Fruit fly (Drosophila melanogaster) whole organism, embryonic: ENCODE data around the gene cbt.

Experiments used
- BEAF-32 ChIP-seq: fragments of 200-800 bp; sonication (Bioruptor generic); optimal IDR thresholded peaks from 3 replicates; lab custom pipeline; 2017; ENCODE audit warnings: missing biosample characterization, missing genetic modification characterization, mild to moderate bottlenecking, moderate library complexity, missing genetic modification reagents
- Bteb2 ChIP-seq: fragments of 200-800 bp; sonication (Bioruptor generic); optimal IDR thresholded peaks from 2 replicates; lab custom pipeline; 2016; ENCODE audit warnings: missing biosample characterization, missing genetic modification characterization
- C15 ChIP-seq: fragments of 200-800 bp; sonication (Bioruptor generic); IDR thresholded peaks from 3 replicates; pipeline ENCODE4 v1.3.6; 2022; ENCODE audit warnings: missing biosample characterization, missing genetic modification characterization
- CG10959 ChIP-seq: fragments of 200-800 bp; sonication (Bioruptor generic); IDR thresholded peaks from 2 replicates; pipeline ENCODE4 v1.3.6; 2022; ENCODE audit warnings: missing biosample characterization, missing genetic modification characterization
- CG13624 ChIP-seq: fragments of 200-800 bp; sonication (Bioruptor generic); optimal IDR thresholded peaks from 2 replicates; lab custom pipeline; 2016; ENCODE audit warnings: missing biosample characterization, missing genetic modification characterization
- CG13894 ChIP-seq: fragments of 200-800 bp; sonication (Bioruptor generic); optimal IDR thresholded peaks from 3 replicates; lab custom pipeline; 2018; ENCODE audit warnings: missing biosample characterization, mild to moderate bottlenecking, missing genetic modification characterization, moderate library complexity
- CG14667 ChIP-seq: fragments of 200-800 bp; sonication (Bioruptor generic); IDR thresholded peaks from 2 replicates; pipeline ENCODE4 v1.3.6; 2022; ENCODE audit warnings: missing biosample characterization, missing genetic modification characterization
- CG14710 ChIP-seq: fragments of 200-800 bp; sonication (Bioruptor generic); optimal IDR thresholded peaks from 3 replicates; lab custom pipeline; 2019; ENCODE audit warnings: missing biosample characterization, mild to moderate bottlenecking, missing genetic modification characterization, moderate library complexity
- CG15696 ChIP-seq: fragments of 200-800 bp; sonication (Bioruptor generic); optimal IDR thresholded peaks from 2 replicates; lab custom pipeline; 2019; ENCODE audit warnings: missing biosample characterization, mild to moderate bottlenecking, missing genetic modification characterization, moderate library complexity
- CG1602 ChIP-seq: fragments of 200-800 bp; sonication (Bioruptor generic); optimal IDR thresholded peaks from 3 replicates; lab custom pipeline; 2016; ENCODE audit warnings: missing biosample characterization, missing genetic modification characterization
- CG1647 ChIP-seq: fragments of 200-800 bp; sonication (Bioruptor generic); optimal IDR thresholded peaks from 3 replicates; lab custom pipeline; 2016; ENCODE audit warnings: missing biosample characterization, missing genetic modification characterization
- CG17186 ChIP-seq: fragments of 200-800 bp; sonication (Bioruptor generic); optimal IDR thresholded peaks from 3 replicates; lab custom pipeline; 2017; ENCODE audit warnings: missing biosample characterization, missing genetic modification reagents, missing genetic modification characterization
- CG17568 ChIP-seq: fragments of 200-800 bp; sonication (Bioruptor generic); optimal IDR thresholded peaks from 2 replicates; lab custom pipeline; 2018; ENCODE audit warnings: missing biosample characterization, mild to moderate bottlenecking, missing genetic modification characterization, moderate library complexity
- CG18599 ChIP-seq: fragments of 200-800 bp; sonication (Bioruptor generic); optimal IDR thresholded peaks from 3 replicates; lab custom pipeline; 2017; ENCODE audit warnings: missing biosample characterization, missing genetic modification characterization, mild to moderate bottlenecking, moderate library complexity, missing genetic modification reagents
- CG2889 ChIP-seq: fragments of 200-800 bp; sonication (Bioruptor generic); IDR thresholded peaks from 3 replicates; pipeline ENCODE4 v1.3.6; 2022; ENCODE audit warnings: missing biosample characterization, missing genetic modification characterization
- CG30020 ChIP-seq: fragments of 200-800 bp; optimal IDR thresholded peaks from 2 replicates; lab custom pipeline; 2019; ENCODE audit warnings: missing biosample characterization, mild to moderate bottlenecking, missing genetic modification characterization, moderate library complexity
- CG31365 ChIP-seq: fragments of 200-800 bp; sonication (Bioruptor generic); optimal IDR thresholded peaks from 2 replicates; lab custom pipeline; 2018; ENCODE audit warnings: missing biosample characterization, mild to moderate bottlenecking, missing genetic modification characterization
- CG32772 ChIP-seq: fragments of 200-800 bp; sonication (Bioruptor generic); IDR thresholded peaks from 2 replicates; pipeline ENCODE4 v1.3.6; 2022; ENCODE audit warnings: missing biosample characterization, missing genetic modification characterization
- CG42726 ChIP-seq: fragments of 200-800 bp; sonication (Bioruptor generic); IDR thresholded peaks from 2 replicates; pipeline ENCODE4 v1.3.6; 2022; ENCODE audit warnings: missing biosample characterization, missing genetic modification characterization; ENCODE audit not compliant: partially characterized antibody
- CG7928 ChIP-seq: fragments of 200-800 bp; sonication (Bioruptor generic); optimal IDR thresholded peaks from 2 replicates; lab custom pipeline; 2017; ENCODE audit warnings: missing biosample characterization, mild to moderate bottlenecking, missing genetic modification characterization
- CG7987 ChIP-seq: fragments of 200-800 bp; sonication (Bioruptor generic); optimal IDR thresholded peaks from 2 replicates; lab custom pipeline; 2018; ENCODE audit warnings: missing biosample characterization, mild to moderate bottlenecking, missing genetic modification characterization, moderate library complexity
- CG8765 ChIP-seq: fragments of 200-800 bp; sonication (Bioruptor generic); IDR thresholded peaks from 2 replicates; pipeline ENCODE4 v1.3.6; 2022; ENCODE audit warnings: missing biosample characterization, missing genetic modification characterization
- CG9215 ChIP-seq: fragments of 200-800 bp; sonication (Bioruptor generic); IDR thresholded peaks from 2 replicates; pipeline ENCODE4 v1.3.6; 2022; ENCODE audit warnings: missing biosample characterization, missing genetic modification characterization
- CTCF ChIP-seq: fragments of 200-800 bp; sonication (Bioruptor generic); optimal IDR thresholded peaks from 2 replicates; lab custom pipeline; 2017; ENCODE audit warnings: missing biosample characterization, mild to moderate bottlenecking, missing genetic modification characterization, moderate library complexity
- D19A ChIP-seq: fragments of 200-800 bp; optimal IDR thresholded peaks from 3 replicates; lab custom pipeline; 2019; ENCODE audit warnings: missing biosample characterization, mild to moderate bottlenecking, missing genetic modification characterization, moderate library complexity
- Dbx ChIP-seq: fragments of 200-800 bp; sonication (Bioruptor generic); IDR thresholded peaks from 3 replicates; pipeline ENCODE4 v1.3.6; 2022; ENCODE audit warnings: missing biosample characterization, missing genetic modification characterization
- Deaf1 ChIP-seq: fragments of 200-800 bp; optimal IDR thresholded peaks from 3 replicates; lab custom pipeline; 2019; ENCODE audit warnings: missing biosample characterization, mild to moderate bottlenecking, missing genetic modification characterization, moderate library complexity
- ERR ChIP-seq: fragments of 200-800 bp; sonication (Bioruptor generic); optimal IDR thresholded peaks from 2 replicates; lab custom pipeline; 2016; ENCODE audit warnings: missing biosample characterization, missing genetic modification characterization
- HmgD ChIP-seq: fragments of 200-800 bp; sonication (Bioruptor generic); optimal IDR thresholded peaks from 3 replicates; lab custom pipeline; 2016; ENCODE audit warnings: missing biosample characterization, missing genetic modification characterization
- Hr39 ChIP-seq: fragments of >200 bp; optimal IDR thresholded peaks from 2 replicates; lab custom pipeline; 2017
- Hr78 ChIP-seq, 2 experiments: fragments of 200-800 bp in 1 of 2; fragments of >200 bp in 1 of 2; sonication (Bioruptor generic) in 1 of 2; optimal IDR thresholded peaks; 2 replicates each; lab custom pipeline; 2017 to 2019; ENCODE audit warnings: missing biosample characterization in 2 of 2, missing genetic modification characterization in 2 of 2, mild to moderate bottlenecking in 1 of 2, moderate library complexity in 1 of 2
- Meics ChIP-seq: fragments of 200-800 bp; sonication (Bioruptor generic); optimal IDR thresholded peaks from 2 replicates; lab custom pipeline; 2017; ENCODE audit warnings: missing biosample characterization, mild to moderate bottlenecking, missing genetic modification characterization
- Sry-β ChIP-seq: fragments of 200-800 bp; sonication (Bioruptor generic); optimal IDR thresholded peaks from 2 replicates; lab custom pipeline; 2018; ENCODE audit warnings: missing biosample characterization, mild to moderate bottlenecking, missing genetic modification characterization, moderate library complexity
- Stat92E ChIP-seq, 3 experiments: fragments of >200 bp in 2 of 3; fragments of 200-800 bp in 1 of 3; sonication (Bioruptor generic) in 1 of 3; optimal IDR thresholded peaks; 2 replicates each; lab custom pipeline; 2017 to 2019; ENCODE audit warnings: missing biosample characterization in 3 of 3, missing genetic modification characterization in 3 of 3, mild to moderate bottlenecking in 1 of 3, moderate library complexity in 1 of 3
- Trl ChIP-seq, 3 experiments: fragments of >200 bp in 2 of 3; fragments of 200-800 bp in 1 of 3; sonication (Bioruptor generic) in 1 of 3; optimal IDR thresholded peaks; 2 replicates in 1 of 3; 3 replicates in 2 of 3; lab custom pipeline; 2016 to 2017; ENCODE audit warnings: missing biosample characterization in 1 of 3, missing genetic modification characterization in 1 of 3
- az2 ChIP-seq: fragments of 200-800 bp; sonication (Bioruptor generic); optimal IDR thresholded peaks from 3 replicates; lab custom pipeline; 2016; ENCODE audit warnings: missing biosample characterization, missing genetic modification characterization
- cwo ChIP-seq: fragments of 200-800 bp; sonication (Bioruptor generic); optimal IDR thresholded peaks from 3 replicates; lab custom pipeline; 2017; ENCODE audit warnings: missing biosample characterization, missing genetic modification characterization, mild to moderate bottlenecking, moderate library complexity, missing genetic modification reagents
- dati ChIP-seq: fragments of 200-800 bp; sonication (Bioruptor generic); IDR thresholded peaks from 2 replicates; pipeline ENCODE4 v1.3.6; 2022; ENCODE audit warnings: missing biosample characterization, missing genetic modification characterization
- dimm ChIP-seq: fragments of 200-800 bp; sonication (Bioruptor generic); IDR thresholded peaks from 2 replicates; pipeline ENCODE4 v1.3.6; 2022; ENCODE audit warnings: missing biosample characterization, missing genetic modification characterization
- ems ChIP-seq: fragments of 200-800 bp; sonication (Bioruptor generic); optimal IDR thresholded peaks from 3 replicates; lab custom pipeline; 2016; ENCODE audit warnings: missing biosample characterization, missing genetic modification characterization
- gcm2 ChIP-seq: fragments of 200-800 bp; sonication (Bioruptor generic); optimal IDR thresholded peaks from 2 replicates; lab custom pipeline; 2016; ENCODE audit warnings: missing biosample characterization, missing genetic modification characterization
- gsb-n ChIP-seq: fragments of 200-800 bp; sonication (Bioruptor generic); optimal IDR thresholded peaks from 3 replicates; lab custom pipeline; 2018; ENCODE audit warnings: missing biosample characterization, mild to moderate bottlenecking, missing genetic modification characterization
- mirr ChIP-seq: fragments of 200-800 bp; sonication (Bioruptor generic); optimal IDR thresholded peaks from 3 replicates; lab custom pipeline; 2018; ENCODE audit warnings: missing biosample characterization, mild to moderate bottlenecking, missing genetic modification characterization
- org-1 ChIP-seq: fragments of 200-800 bp; sonication (Bioruptor generic); optimal IDR thresholded peaks from 2 replicates; lab custom pipeline; 2017; ENCODE audit warnings: missing biosample characterization, missing genetic modification characterization
- otp ChIP-seq: fragments of 200-800 bp; sonication (Bioruptor generic); IDR thresholded peaks from 3 replicates; pipeline ENCODE4, ENCODE4 v1.3.6; 2022; ENCODE audit warnings: missing biosample characterization, missing genetic modification characterization
- peb ChIP-seq: fragments of 200-800 bp; sonication (Bioruptor generic); IDR thresholded peaks from 2 replicates; pipeline ENCODE4 v1.3.6; 2022; ENCODE audit warnings: missing biosample characterization, missing genetic modification characterization
- ro ChIP-seq: fragments of 200-800 bp; sonication (Bioruptor generic); IDR thresholded peaks from 2 replicates; pipeline ENCODE4 v1.3.6; 2022; ENCODE audit warnings: missing biosample characterization, missing genetic modification characterization
- scrt ChIP-seq: fragments of 200-800 bp; sonication (Bioruptor generic); optimal IDR thresholded peaks from 2 replicates; lab custom pipeline; 2018; ENCODE audit warnings: missing biosample characterization, mild to moderate bottlenecking, missing genetic modification characterization, moderate library complexity
- tna ChIP-seq: fragments of 200-800 bp; sonication (Bioruptor generic); IDR thresholded peaks from 2 replicates; pipeline ENCODE4 v1.3.6; 2022; ENCODE audit warnings: missing biosample characterization, missing genetic modification characterization; ENCODE audit not compliant: partially characterized antibody
- trem ChIP-seq: fragments of 200-800 bp; optimal IDR thresholded peaks from 3 replicates; lab custom pipeline; 2019; ENCODE audit warnings: missing biosample characterization, mild to moderate bottlenecking, missing genetic modification characterization, moderate library complexity

Gene cbt

dm6 chr2L:478749-479482 is 572 bp downstream of the cbt start (continued):
- TF ChIP-seq CG1647 (GFP tag; lab: Kevin White, UChicago) (no peak), CG17186 (GFP tag; lab: Kevin White, UChicago) (no peak), Dbx (GFP tag; lab: Robert Waterston, UW) (no peak), trem (tag; lab: Kevin White, UChicago) (peak; percentile 26), CG13894 (tag; lab: Kevin White, UChicago) (peak; percentile 88), cwo (GFP tag; lab: Kevin White, UChicago) (peak; percentile 98), ro (GFP tag; lab: Robert Waterston, UW) (no peak), HmgD (peak; percentile 53), CG30020 (tag; lab: Kevin White, UChicago) (no peak), Stat92E (GFP tag; optimal IDR thresholded peaks at IDR 0.05; lab: Kevin White, UChicago) (no peak), tna (GFP tag; lab: Robert Waterston, UW) (no peak), CG7987 (GFP tag; lab: Kevin White, UChicago) (peak; percentile 100), az2 (GFP tag; lab: Kevin White, UChicago) (no peak), Hr78 (GFP tag; optimal IDR thresholded peaks at IDR 0.05; lab: Kevin White, UChicago) (no peak), Hr39 (no peak), CG18599 (GFP tag; lab: Kevin White, UChicago) (peak; percentile 81), ems (GFP tag; lab: Kevin White, UChicago) (peak; percentile 17), CG14667 (GFP tag; lab: Robert Waterston, UW) (no peak), CG31365 (tag; lab: Kevin White, UChicago) (peak; percentile 56), CG17568 (GFP tag; lab: Kevin White, UChicago) (peak; percentile 16), Trl (optimal IDR thresholded peaks at IDR 0.05; lab: Kevin White, UChicago) (peak; percentile 56 to 74), Trl (GFP tag; optimal IDR thresholded peaks at IDR 0.05; lab: Kevin White, UChicago) (peak; percentile 18), CG7928 (GFP tag; lab: Kevin White, UChicago) (peak; percentile 16), CG9215 (GFP tag; lab: Robert Waterston, UW) (no peak), dimm (GFP tag; lab: Robert Waterston, UW) (no peak), dati (no peak), mirr (peak; percentile 94), CG32772 (GFP tag; lab: Robert Waterston, UW) (no peak), C15 (GFP tag; lab: Robert Waterston, UW) (no peak), BEAF-32 (peak; percentile 9), CG8765 (GFP tag; lab: Robert Waterston, UW) (no peak), CG1602 (no peak), CG2889 (GFP tag; lab: Robert Waterston, UW) (no peak), scrt (GFP tag; lab: Kevin White, UChicago) (peak; percentile 78), CG14710 (tag; lab: Kevin White, UChicago) (peak; percentile 2), CG13624 (peak; percentile 41), gcm2 (GFP tag; lab: Kevin White, UChicago) (peak; percentile 31), CG10959 (GFP tag; lab: Robert Waterston, UW) (no peak), CG42726 (GFP tag; lab: Robert Waterston, UW) (no peak), Sry-β (peak; percentile 36), Meics (GFP tag; lab: Kevin White, UChicago) (peak; percentile 37), D19A (peak; percentile 46), otp (GFP tag; lab: Robert Waterston, UW) (no peak), gsb-n (no peak), peb (GFP tag; lab: Robert Waterston, UW) (no peak), CG15696 (tag; lab: Kevin White, UChicago) (no peak), ERR (GFP tag; lab: Kevin White, UChicago) (peak; percentile 52), Bteb2 (GFP tag; lab: Kevin White, UChicago) (no peak), CTCF (peak; percentile 53), org-1 (GFP tag; lab: Kevin White, UChicago) (no peak), Deaf1 (tag; lab: Kevin White, UChicago) (peak; percentile 73)
